Worm (Caenorhabditis elegans): Measurements from ENCODE around the gene ptr-20.

ce11 chrII:15204069-15204850 lies 46.3 kb downstream of the ptr-20 start:
- no peak for TF ChIP-seq ama-1 (optimal IDR thresholded peaks at IDR 0.05)
- TF ChIP-seq nhr-11 (tag; optimal IDR thresholded peaks at IDR 0.05): no peak
- TF ChIP-seq dmd-4 (tag; optimal IDR thresholded peaks at IDR 0.05): no peak
- no peak for TF ChIP-seq sem-4 (tag; optimal IDR thresholded peaks at IDR 0.05)

Measured in whole organism, L2 larva.